Worm (Caenorhabditis elegans) whole organism, L4 larva: Measurements from ENCODE around the gene Y49E10.21.

Source experiments
- D1046.2 ChIP-seq: fragments of 200-800 bp; sonication (Bioruptor generic); IDR thresholded peaks from 2 replicates; pipeline ENCODE4 v1.3.6; 2022; ENCODE audit warnings: missing genetic modification characterization, missing compliant biosample characterization
- F49E8.2 ChIP-seq: sonication (generic microtip); optimal IDR thresholded peaks from 2 replicates; lab custom pipeline; 2016; ENCODE audit warnings: missing compliant biosample characterization, mild to moderate bottlenecking, missing genetic modification characterization, borderline replicate concordance
- Y48G9A.11 ChIP-seq: fragments of 200-800 bp; sonication (Bioruptor generic); IDR thresholded peaks from 2 replicates; pipeline ENCODE4 v1.3.6; 2022; ENCODE audit warnings: missing genetic modification reagents, missing genetic modification characterization, missing compliant biosample characterization
- Y75B8A.6 ChIP-seq: fragments of 200-800 bp; sonication (Bioruptor generic); IDR thresholded peaks from 2 replicates; pipeline ENCODE4 v1.3.6; 2022; ENCODE audit warnings: missing genetic modification reagents, missing genetic modification characterization, missing compliant biosample characterization
- ZK546.5 ChIP-seq, 2 experiments: sonication (generic microtip); optimal IDR thresholded peaks; 2 replicates each; lab custom pipeline; 2017; ENCODE audit warnings: missing biosample characterization in 2 of 2, missing genetic modification characterization in 2 of 2
- ama-1 ChIP-seq: fragments of 150-350 bp; optimal IDR thresholded peaks from 2 replicates; lab custom pipeline; 2014; ENCODE audit warnings: inconsistent platforms, mixed read lengths
- arid-1 ChIP-seq: fragments of 200-800 bp; sonication (Bioruptor generic); conservative IDR thresholded peaks from 2 replicates; pipeline ENCODE4 v1.3.6; 2022; ENCODE audit warnings: missing genetic modification reagents, missing genetic modification characterization, missing compliant biosample characterization
- attf-4 ChIP-seq: sonication (generic microtip); optimal IDR thresholded peaks from 3 replicates; lab custom pipeline; 2017; ENCODE audit warnings: missing biosample characterization, missing genetic modification characterization
- ceh-20 ChIP-seq: fragments of 200-800 bp; sonication (Bioruptor generic); IDR thresholded peaks from 2 replicates; pipeline ENCODE4 v1.3.6; 2022; ENCODE audit warnings: missing genetic modification reagents, missing genetic modification characterization, missing compliant biosample characterization
- ceh-28 ChIP-seq: fragments of 150-350 bp; optimal IDR thresholded peaks from 2 replicates; lab custom pipeline; 2014; ENCODE audit warnings: missing biosample characterization, missing genetic modification reagents, missing genetic modification characterization
- ceh-62 ChIP-seq: sonication (generic microtip); optimal IDR thresholded peaks from 2 replicates; lab custom pipeline; 2017; ENCODE audit warnings: missing biosample characterization, missing genetic modification characterization
- ces-1 ChIP-seq: fragments of 150-350 bp; sonication (generic microtip); optimal IDR thresholded peaks from 4 replicates; lab custom pipeline; 2014; ENCODE audit warnings: missing biosample characterization, missing genetic modification reagents, missing genetic modification characterization
- ctbp-1 ChIP-seq: fragments of 200-800 bp; sonication (Bioruptor generic); IDR thresholded peaks from 2 replicates; pipeline ENCODE4 v1.3.6; 2022; ENCODE audit warnings: missing genetic modification reagents, missing genetic modification characterization, missing compliant biosample characterization
- daf-16 ChIP-seq, 3 experiments: sonication (generic microtip); optimal IDR thresholded peaks; 2 replicates each; lab custom pipeline; 2016 to 2017; ENCODE audit warnings: missing genetic modification characterization in 3 of 3, missing genetic modification reagents in 3 of 3, mild to moderate bottlenecking in 2 of 3, missing compliant biosample characterization in 2 of 3, missing biosample characterization in 1 of 3, moderate library complexity in 1 of 3
- daf-19 ChIP-seq: fragments of 200-800 bp; sonication (Bioruptor generic); conservative IDR thresholded peaks from 2 replicates; pipeline ENCODE4 v1.3.6; 2022; ENCODE audit warnings: missing genetic modification characterization, missing compliant biosample characterization
- daf-8 ChIP-seq: fragments of 200-800 bp; sonication (Bioruptor generic); IDR thresholded peaks from 2 replicates; pipeline ENCODE4 v1.3.6; 2022; ENCODE audit warnings: missing genetic modification characterization, missing compliant biosample characterization
- dmd-8 ChIP-seq: fragments of 200-800 bp; sonication (Bioruptor generic); IDR thresholded peaks from 2 replicates; pipeline ENCODE4 v1.3.6; 2022; ENCODE audit warnings: missing genetic modification characterization, missing compliant biosample characterization
- dmd-9 ChIP-seq: fragments of 200-800 bp; sonication (Bioruptor generic); IDR thresholded peaks from 2 replicates; pipeline ENCODE4 v1.3.6; 2022; ENCODE audit warnings: missing genetic modification reagents, missing genetic modification characterization, missing compliant biosample characterization
- dpl-1 ChIP-seq: fragments of 150-350 bp; optimal IDR thresholded peaks from 2 replicates; lab custom pipeline; 2014; ENCODE audit warnings: missing biosample characterization, missing genetic modification reagents, missing genetic modification characterization
- dve-1 ChIP-seq: sonication (generic microtip); optimal IDR thresholded peaks from 2 replicates; lab custom pipeline; 2017; ENCODE audit warnings: antibody characterized with exemption, mild to moderate bottlenecking, missing genetic modification characterization, missing compliant biosample characterization; ENCODE audit not compliant: insufficient read depth
- egl-43 ChIP-seq: fragments of 200-800 bp; sonication (Bioruptor generic); IDR thresholded peaks from 2 replicates; pipeline ENCODE4 v1.3.6; 2022; ENCODE audit warnings: missing genetic modification reagents, missing genetic modification characterization, missing compliant biosample characterization
- fos-1 ChIP-seq: fragments of 150-350 bp; optimal IDR thresholded peaks from 2 replicates; lab custom pipeline; 2014; ENCODE audit warnings: missing biosample characterization, missing genetic modification characterization
- gei-8 ChIP-seq: fragments of 200-800 bp; sonication (Bioruptor generic); optimal IDR thresholded peaks from 2 replicates; lab custom pipeline; 2018; ENCODE audit warnings: mild to moderate bottlenecking, missing genetic modification characterization, missing compliant biosample characterization
- hmg-1.1 ChIP-seq: fragments of 200-800 bp; sonication (Bioruptor generic); IDR thresholded peaks from 2 replicates; pipeline ENCODE4 v1.3.6; 2022; ENCODE audit warnings: missing genetic modification reagents, missing genetic modification characterization, missing compliant biosample characterization
- jun-1 ChIP-seq: fragments of 150-350 bp; optimal IDR thresholded peaks from 2 replicates; lab custom pipeline; 2014; ENCODE audit warnings: missing biosample characterization, missing genetic modification reagents, missing genetic modification characterization
- lin-13 ChIP-seq: fragments of 150-350 bp; optimal IDR thresholded peaks from 2 replicates; lab custom pipeline; 2014; ENCODE audit warnings: missing biosample characterization, missing genetic modification reagents, missing genetic modification characterization
- lin-15B ChIP-seq: fragments of 150-350 bp; sonication (generic microtip); optimal IDR thresholded peaks from 3 replicates; lab custom pipeline; 2014; ENCODE audit warnings: missing biosample characterization, missing genetic modification characterization
- lin-38 ChIP-seq: fragments of 200-800 bp; sonication (Bioruptor generic); IDR thresholded peaks from 2 replicates; pipeline ENCODE4 v1.3.6; 2022; ENCODE audit warnings: missing genetic modification reagents, missing genetic modification characterization, missing compliant biosample characterization
- lsy-2 ChIP-seq, 2 experiments: fragments of 150-350 bp in 1 of 2; sonication (generic microtip) in 1 of 2; optimal IDR thresholded peaks; 2 replicates each; lab custom pipeline; 2014 to 2017; ENCODE audit warnings: missing biosample characterization in 2 of 2, missing genetic modification characterization in 2 of 2
- madf-5 ChIP-seq, 2 experiments: fragments of 200-800 bp; sonication (Bioruptor generic); IDR thresholded peaks; 2 replicates each; pipeline ENCODE4 v1.3.6; 2022; ENCODE audit warnings: missing compliant biosample characterization in 2 of 2, missing genetic modification characterization in 2 of 2
- mdl-1 ChIP-seq, 2 experiments: fragments of 150-350 bp in 1 of 2; sonication (generic microtip) in 1 of 2; optimal IDR thresholded peaks; 2 replicates each; lab custom pipeline; 2014 to 2017; ENCODE audit warnings: missing biosample characterization in 2 of 2, missing genetic modification characterization in 2 of 2
- mdt-29 ChIP-seq: fragments of 200-800 bp; sonication (Bioruptor generic); IDR thresholded peaks from 2 replicates; pipeline ENCODE4 v1.3.6; 2022; ENCODE audit warnings: missing genetic modification reagents, missing genetic modification characterization, missing compliant biosample characterization
- mep-1 ChIP-seq: fragments of 150-350 bp; sonication (generic microtip); optimal IDR thresholded peaks from 3 replicates; lab custom pipeline; 2014; ENCODE audit warnings: missing biosample characterization, missing genetic modification characterization
- mes-2 ChIP-seq: sonication (generic microtip); optimal IDR thresholded peaks from 2 replicates; lab custom pipeline; 2016; ENCODE audit warnings: missing genotype, mild to moderate bottlenecking, missing genetic modification characterization, missing compliant biosample characterization; ENCODE audit not compliant: poor library complexity, severe bottlenecking
- nhr-10 ChIP-seq: fragments of 150-350 bp; optimal IDR thresholded peaks from 2 replicates; lab custom pipeline; 2014; ENCODE audit warnings: missing biosample characterization, missing genetic modification characterization
- nhr-11 ChIP-seq: fragments of 150-350 bp; optimal IDR thresholded peaks from 2 replicates; lab custom pipeline; 2014; ENCODE audit warnings: missing biosample characterization, missing genetic modification characterization
- nhr-41 ChIP-seq: fragments of 200-800 bp; sonication (Bioruptor generic); IDR thresholded peaks from 2 replicates; pipeline ENCODE4 v1.3.6; 2022; ENCODE audit warnings: missing genetic modification reagents, missing genetic modification characterization, missing compliant biosample characterization
- nhr-6 ChIP-seq: fragments of 150-350 bp; optimal IDR thresholded peaks from 2 replicates; lab custom pipeline; 2014; ENCODE audit warnings: missing biosample characterization, missing genetic modification characterization
- nhr-76 ChIP-seq: fragments of 150-350 bp; optimal IDR thresholded peaks from 2 replicates; lab custom pipeline; 2014; ENCODE audit warnings: missing biosample characterization, missing genetic modification characterization
- php-3 ChIP-seq: fragments of 200-800 bp; sonication (Bioruptor generic); IDR thresholded peaks from 2 replicates; pipeline ENCODE4 v1.3.6; 2022; ENCODE audit warnings: missing genetic modification reagents, missing genetic modification characterization, missing compliant biosample characterization
- skn-1 ChIP-seq: fragments of 150-350 bp; optimal IDR thresholded peaks from 2 replicates; lab custom pipeline; 2014; ENCODE audit warnings: missing biosample characterization, missing genetic modification characterization
- snpc-1.2 ChIP-seq: fragments of 200-800 bp; sonication (Bioruptor generic); IDR thresholded peaks from 2 replicates; pipeline ENCODE4 v1.3.6; 2022; ENCODE audit warnings: missing genetic modification reagents, missing genetic modification characterization, missing compliant biosample characterization
- spr-3 ChIP-seq: fragments of 200-800 bp; sonication (Bioruptor generic); optimal IDR thresholded peaks from 2 replicates; lab custom pipeline; 2018; ENCODE audit warnings: mild to moderate bottlenecking, missing genetic modification characterization, missing compliant biosample characterization
- tag-97 ChIP-seq: fragments of 200-800 bp; sonication (Bioruptor generic); IDR thresholded peaks from 2 replicates; pipeline ENCODE4 v1.3.6; 2022; ENCODE audit warnings: missing genetic modification characterization, missing compliant biosample characterization
- unc-130 ChIP-seq: sonication (generic microtip); optimal IDR thresholded peaks from 2 replicates; lab custom pipeline; 2016; ENCODE audit warnings: missing genetic modification reagents, missing genetic modification characterization, missing compliant biosample characterization
- zfp-3 ChIP-seq: fragments of 200-800 bp; sonication (Bioruptor generic); conservative IDR thresholded peaks from 2 replicates; pipeline ENCODE4 v1.3.6; 2022; ENCODE audit warnings: missing genetic modification reagents, missing genetic modification characterization, missing compliant biosample characterization
- ztf-11 ChIP-seq: fragments of 150-350 bp; optimal IDR thresholded peaks from 2 replicates; lab custom pipeline; 2014; ENCODE audit warnings: missing biosample characterization, missing genetic modification characterization
- ztf-7 ChIP-seq: fragments of 150-350 bp; optimal IDR thresholded peaks from 2 replicates; lab custom pipeline; 2014; ENCODE audit warnings: missing biosample characterization, missing genetic modification characterization

The Y49E10.21 gene

ce11 chrIII:12496449-12496848, 39.1 kb downstream of the Y49E10.21 start, which contains the start of gene herd-1 (continued):
- TF ChIP-seq daf-8 (GFP tag; lab: Robert Waterston, UW): no peak
- no peak for TF ChIP-seq daf-16 (GFP tag; optimal IDR thresholded peaks at IDR 0.05; lab: Kevin White, UChicago)
- no peak for TF ChIP-seq daf-16 (tag; optimal IDR thresholded peaks at IDR 0.05; lab: Kevin White, UChicago)
- no peak for TF ChIP-seq jun-1 (tag; lab: Kevin White, UChicago)
- TF ChIP-seq nhr-6 (tag; lab: Kevin White, UChicago): no peak
- TF ChIP-seq mdt-29 (GFP tag; lab: Robert Waterston, UW): 0 out of 2 replicates have a peak, but pooled peaks have one; percentile 16
- no peak for TF ChIP-seq ceh-20 (GFP tag; lab: Robert Waterston, UW)
- TF ChIP-seq ztf-11: no peak
- TF ChIP-seq nhr-76 (tag; lab: Kevin White, UChicago): no peak
- TF ChIP-seq skn-1: no peak
- 0 out of 2 replicates have a peak, but pooled peaks have one; percentile 43 for TF ChIP-seq ctbp-1 (GFP tag; lab: Robert Waterston, UW)
- peak; percentile 68; the same call in 1 of the 2 replicates for TF ChIP-seq dmd-8 (GFP tag; lab: Robert Waterston, UW)
- no peak for TF ChIP-seq ceh-62 (tag; lab: Kevin White, UChicago)
- TF ChIP-seq Y75B8A.6 (GFP tag; lab: Robert Waterston, UW): no peak
- no peak for TF ChIP-seq fos-1 (tag; lab: Kevin White, UChicago)
- TF ChIP-seq php-3 (GFP tag; lab: Robert Waterston, UW): 0 out of 2 replicates have a peak, but pooled peaks have one; percentile 32
- TF ChIP-seq nhr-10 (tag; lab: Kevin White, UChicago): no peak
- TF ChIP-seq nhr-11: no peak
- TF ChIP-seq ZK546.5 (tag; optimal IDR thresholded peaks at IDR 0.05; lab: Kevin White, UChicago): no peak
- 0 out of 2 replicates have a peak, but pooled peaks have one; percentile 36 for TF ChIP-seq Y48G9A.11 (GFP tag; lab: Robert Waterston, UW)
- no peak for TF ChIP-seq madf-5 (GFP tag; IDR thresholded peaks at IDR 0.05; lab: Robert Waterston, UW)
- TF ChIP-seq spr-3 (GFP tag; lab: Kevin White, UChicago): no peak
- no peak for TF ChIP-seq egl-43 (GFP tag; lab: Robert Waterston, UW)
- TF ChIP-seq D1046.2 (GFP tag; lab: Robert Waterston, UW): no peak
- TF ChIP-seq mdl-1 (tag; optimal IDR thresholded peaks at IDR 0.05; lab: Kevin White, UChicago): no peak
- no peak for TF ChIP-seq gei-8
- TF ChIP-seq snpc-1.2 (GFP tag; lab: Robert Waterston, UW): peak; percentile 56
- TF ChIP-seq dmd-9 (GFP tag; lab: Robert Waterston, UW): no peak
- TF ChIP-seq ces-1: no peak
- TF ChIP-seq attf-4: no peak
- no peak for TF ChIP-seq ztf-7 (tag; lab: Kevin White, UChicago)
- TF ChIP-seq hmg-1.1 (GFP tag; lab: Robert Waterston, UW): no peak
- no peak for TF ChIP-seq dve-1 (tag; lab: Kevin White, UChicago)

- TF ChIP-seq ama-1 (peak; percentile 82), F49E8.2 (tag; lab: Kevin White, UChicago) (peak; percentile 44), mdl-1 (tag; optimal IDR thresholded peaks at IDR 0.05; lab: Kevin White, UChicago) (no peak), daf-16 (GFP tag; optimal IDR thresholded peaks at IDR 0.05; lab: Kevin White, UChicago) (no peak), daf-16 (tag; optimal IDR thresholded peaks at IDR 0.05; lab: Kevin White, UChicago) (no peak), ceh-28 (tag; lab: Kevin White, UChicago) (peak; percentile 39), dpl-1 (peak; percentile 27), arid-1 (peak; percentile 62; the same call in 1 of the 2 replicates), lsy-2 (tag; optimal IDR thresholded peaks at IDR 0.05; lab: Kevin White, UChicago) (peak in 1 of 2 experiments; percentile 34), zfp-3 (no peak), mes-2 (tag; lab: Kevin White, UChicago) (no peak), lin-15B (tag; lab: Kevin White, UChicago) (no peak), lin-38 (peak; percentile 72), unc-130 (GFP tag; lab: Kevin White, UChicago) (peak; percentile 62), nhr-76 (tag; lab: Kevin White, UChicago) (no peak), nhr-6 (tag; lab: Kevin White, UChicago) (no peak), dmd-8 (GFP tag; lab: Robert Waterston, UW) (no peak), nhr-41 (no peak), egl-43 (GFP tag; lab: Robert Waterston, UW) (no peak), mep-1 (tag; lab: Kevin White, UChicago) (no peak), lin-13 (GFP tag; lab: Kevin White, UChicago) (no peak), tag-97 (GFP tag; lab: Robert Waterston, UW) (no peak), snpc-1.2 (GFP tag; lab: Robert Waterston, UW) (peak; percentile 48; the same call in 1 of the 2 replicates), madf-5 (GFP tag; IDR thresholded peaks at IDR 0.05; lab: Robert Waterston, UW) (0 out of 4 replicates have a peak, but pooled peaks of 1 of the 2 experiments have one; percentile 39), daf-19 (no peak)
These were observed 41.8 kb downstream of the Y49E10.21 start, which contains the start of gene sql-1 for ce11 chrIII:12499245-12499644. TSS of gene sql-1 (plus strand) at chrIII:12499557.
